Worm (Caenorhabditis elegans): Measurements from ENCODE around the gene rft-2.

DNA sequence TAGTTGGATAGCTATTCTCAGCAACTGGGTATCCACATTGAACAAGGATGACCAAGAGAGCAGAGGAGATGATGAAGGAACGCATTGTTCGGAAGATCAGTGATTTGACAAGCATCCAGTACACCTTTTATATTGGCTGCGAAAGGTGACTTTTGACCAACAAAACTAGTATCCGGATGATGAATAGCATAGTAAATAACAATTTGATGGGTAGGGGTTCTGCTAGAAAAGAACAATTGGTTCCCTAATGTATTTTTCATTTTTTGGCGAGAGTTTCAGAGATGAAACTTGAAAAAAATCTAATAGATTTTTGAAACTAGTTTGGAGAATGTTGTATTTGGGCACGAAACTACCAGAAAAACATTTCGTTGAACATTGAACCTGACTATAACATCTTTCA is 22.2 kb downstream of the rft-2 start, which contains the start of gene Y47D7A.11:
- TF ChIP-seq eor-1 (tag; optimal IDR thresholded peaks at IDR 0.05), result no peak
- no peak for TF ChIP-seq nhr-11 (tag; optimal IDR thresholded peaks at IDR 0.05)
- no peak for TF ChIP-seq pqm-1 (tag; optimal IDR thresholded peaks at IDR 0.05)
- no peak for TF ChIP-seq fos-1 (tag; optimal IDR thresholded peaks at IDR 0.05)
- TF ChIP-seq ama-1 (optimal IDR thresholded peaks at IDR 0.05), result no peak
- no peak for TF ChIP-seq elt-2 (tag; optimal IDR thresholded peaks at IDR 0.05)
- no peak for TF ChIP-seq sea-2 (GFP tag; optimal IDR thresholded peaks at IDR 0.05)
- TF ChIP-seq unc-39 (tag; optimal IDR thresholded peaks at IDR 0.05), result no peak
- no peak for TF ChIP-seq tbx-2 (tag; optimal IDR thresholded peaks at IDR 0.05)
- no peak for TF ChIP-seq nhr-28 (tag; optimal IDR thresholded peaks at IDR 0.05)
